Fruit fly (Drosophila melanogaster) whole organism, embryonic: ENCODE data around the gene CG31445.
A peak's percentile ranks its signal among the peaks of the same experiment; 100 is the strongest.

ENCODE experiments used
- Adf1 ChIP-seq: fragments of 200-800 bp; sonication (Bioruptor generic); IDR thresholded peaks from 2 replicates; pipeline ENCODE4 v1.3.6; 2022; ENCODE audit warnings: missing biosample characterization, missing genetic modification characterization
- Awh ChIP-seq: fragments of 200-800 bp; sonication (Bioruptor generic); IDR thresholded peaks from 2 replicates; pipeline ENCODE4, ENCODE4 v1.3.6; 2022; ENCODE audit warnings: missing biosample characterization, missing genetic modification characterization
- Bgb ChIP-seq: fragments of 200-800 bp; sonication (Bioruptor generic); IDR thresholded peaks from 2 replicates; pipeline ENCODE4 v1.3.6; 2022; ENCODE audit warnings: missing biosample characterization, missing genetic modification characterization; ENCODE audit not compliant: partially characterized antibody
- CG10979 ChIP-seq: fragments of 200-800 bp; sonication (Bioruptor generic); optimal IDR thresholded peaks from 2 replicates; lab custom pipeline; 2018; ENCODE audit warnings: missing biosample characterization, mild to moderate bottlenecking, missing genetic modification characterization, moderate library complexity
- CG12155 ChIP-seq: fragments of 200-800 bp; sonication (Bioruptor generic); optimal IDR thresholded peaks from 3 replicates; lab custom pipeline; 2016; ENCODE audit warnings: missing biosample characterization, missing genetic modification characterization
- CG12391 ChIP-seq: fragments of 200-800 bp; sonication (Bioruptor generic); optimal IDR thresholded peaks from 3 replicates; lab custom pipeline; 2018; ENCODE audit warnings: missing biosample characterization, mild to moderate bottlenecking, missing genetic modification characterization, moderate library complexity
- CG12744 ChIP-seq: fragments of 200-800 bp; sonication (Bioruptor generic); optimal IDR thresholded peaks from 2 replicates; lab custom pipeline; 2016; ENCODE audit warnings: missing biosample characterization, missing genetic modification characterization
- CG12769 ChIP-seq: fragments of 200-800 bp; sonication (Bioruptor generic); optimal IDR thresholded peaks from 2 replicates; lab custom pipeline; 2019; ENCODE audit warnings: missing biosample characterization, mild to moderate bottlenecking, missing genetic modification characterization, moderate library complexity
- CG13894 ChIP-seq: fragments of 200-800 bp; sonication (Bioruptor generic); optimal IDR thresholded peaks from 3 replicates; lab custom pipeline; 2018; ENCODE audit warnings: missing biosample characterization, mild to moderate bottlenecking, missing genetic modification characterization, moderate library complexity
- CG15514 ChIP-seq: fragments of 200-800 bp; sonication (Bioruptor generic); optimal IDR thresholded peaks from 3 replicates; lab custom pipeline; 2017; ENCODE audit warnings: missing biosample characterization, missing genetic modification characterization, mild to moderate bottlenecking, moderate library complexity, missing genetic modification reagents
- CG17186 ChIP-seq: fragments of 200-800 bp; sonication (Bioruptor generic); optimal IDR thresholded peaks from 3 replicates; lab custom pipeline; 2017; ENCODE audit warnings: missing biosample characterization, missing genetic modification reagents, missing genetic modification characterization
- CG17612 ChIP-seq: fragments of 200-800 bp; sonication (Bioruptor generic); IDR thresholded peaks from 2 replicates; pipeline ENCODE4 v1.3.6; 2022; ENCODE audit warnings: missing biosample characterization, missing genetic modification characterization
- CG18011 ChIP-seq: fragments of 200-800 bp; sonication (Bioruptor generic); optimal IDR thresholded peaks from 2 replicates; lab custom pipeline; 2017; ENCODE audit warnings: missing biosample characterization, missing genetic modification characterization, mild to moderate bottlenecking, moderate library complexity, missing genotype
- CG1832 ChIP-seq: fragments of 200-800 bp; sonication (Bioruptor generic); optimal IDR thresholded peaks from 2 replicates; lab custom pipeline; 2017; ENCODE audit warnings: missing biosample characterization, mild to moderate bottlenecking, missing genetic modification characterization, inconsistent platforms
- CG18476 ChIP-seq: fragments of 200-800 bp; sonication (Bioruptor generic); optimal IDR thresholded peaks from 2 replicates; lab custom pipeline; 2016; ENCODE audit warnings: missing biosample characterization, mild to moderate bottlenecking, missing genetic modification characterization
- CG18619 ChIP-seq: fragments of 200-800 bp; sonication (Bioruptor generic); optimal IDR thresholded peaks from 3 replicates; lab custom pipeline; 2017; ENCODE audit warnings: missing biosample characterization, mild to moderate bottlenecking, missing genetic modification characterization
- CG2875 ChIP-seq: fragments of 200-800 bp; sonication (Bioruptor generic); optimal IDR thresholded peaks from 2 replicates; lab custom pipeline; 2017; ENCODE audit warnings: missing biosample characterization, mild to moderate bottlenecking, missing genetic modification characterization, missing genetic modification reagents
- CG32532 ChIP-seq: fragments of 200-800 bp; sonication (Bioruptor generic); IDR thresholded peaks from 2 replicates; pipeline ENCODE4 v1.3.6; 2022; ENCODE audit warnings: missing biosample characterization, missing genetic modification characterization
- CG6175 ChIP-seq: fragments of 200-800 bp; sonication (Bioruptor generic); IDR thresholded peaks from 3 replicates; pipeline ENCODE4 v1.3.6; 2022; ENCODE audit warnings: missing biosample characterization, missing genetic modification characterization
- CG6854 ChIP-seq: fragments of 200-800 bp; sonication (Bioruptor generic); optimal IDR thresholded peaks from 3 replicates; lab custom pipeline; 2017; ENCODE audit warnings: missing biosample characterization, mild to moderate bottlenecking, missing genetic modification characterization
- CG7357 ChIP-seq: fragments of 200-800 bp; sonication (Bioruptor generic); IDR thresholded peaks from 3 replicates; pipeline ENCODE4 v1.3.6; 2022; ENCODE audit warnings: missing biosample characterization, missing genetic modification characterization
- CG7963 ChIP-seq: fragments of 200-800 bp; sonication (Bioruptor generic); IDR thresholded peaks from 3 replicates; pipeline ENCODE4 v1.3.6; 2022; ENCODE audit warnings: missing biosample characterization, missing genetic modification characterization; ENCODE audit not compliant: partially characterized antibody
- CG9437 ChIP-seq: fragments of 200-800 bp; sonication (Bioruptor generic); optimal IDR thresholded peaks from 2 replicates; lab custom pipeline; 2018; ENCODE audit warnings: missing biosample characterization, mild to moderate bottlenecking, missing genetic modification characterization
- CG9727 ChIP-seq: fragments of 200-800 bp; sonication (Bioruptor generic); optimal IDR thresholded peaks from 3 replicates; lab custom pipeline; 2017; ENCODE audit warnings: missing biosample characterization, mild to moderate bottlenecking, missing genetic modification characterization
- CHES-1-like ChIP-seq: fragments of 200-800 bp; sonication (Bioruptor generic); optimal IDR thresholded peaks from 2 replicates; lab custom pipeline; 2016; ENCODE audit warnings: missing biosample characterization, missing genetic modification characterization
- CrebB ChIP-seq: fragments of 200-800 bp; sonication (Bioruptor generic); optimal IDR thresholded peaks from 3 replicates; lab custom pipeline; 2018; ENCODE audit warnings: missing biosample characterization, mild to moderate bottlenecking, missing genetic modification characterization
- Dfd ChIP-seq, 2 experiments: fragments of >200 bp; optimal IDR thresholded peaks; 2 replicates each; lab custom pipeline; 2017; ENCODE audit warnings: missing biosample characterization in 2 of 2, missing genetic modification characterization in 2 of 2
- Doc2 ChIP-seq: fragments of 200-800 bp; sonication (Bioruptor generic); IDR thresholded peaks from 2 replicates; pipeline ENCODE4 v1.3.6; 2022; ENCODE audit warnings: missing biosample characterization, missing genetic modification characterization
- Gsc ChIP-seq: fragments of 200-800 bp; sonication (Bioruptor generic); IDR thresholded peaks from 2 replicates; pipeline ENCODE4 v1.3.6; 2022; ENCODE audit warnings: missing biosample characterization, missing genetic modification characterization
- Lhr ChIP-seq: fragments of 200-800 bp; sonication (Bioruptor generic); optimal IDR thresholded peaks from 3 replicates; lab custom pipeline; 2017; ENCODE audit warnings: mild to moderate bottlenecking, missing biosample characterization, missing genetic modification reagents, missing genetic modification characterization
- PHDP ChIP-seq: fragments of 200-800 bp; sonication (Bioruptor generic); optimal IDR thresholded peaks from 3 replicates; lab custom pipeline; 2018; ENCODE audit warnings: missing biosample characterization, mild to moderate bottlenecking, missing genetic modification characterization, moderate library complexity
- Sry-δ ChIP-seq: fragments of 200-800 bp; sonication (Bioruptor generic); optimal IDR thresholded peaks from 2 replicates; lab custom pipeline; 2016; ENCODE audit warnings: missing biosample characterization, missing genetic modification characterization
- Usf ChIP-seq: fragments of 200-800 bp; sonication (Bioruptor generic); optimal IDR thresholded peaks from 2 replicates; lab custom pipeline; 2017; ENCODE audit warnings: missing genotype, missing biosample characterization, missing genetic modification characterization
- YL-1 ChIP-seq: fragments of 200-800 bp; sonication (Bioruptor generic); optimal IDR thresholded peaks from 3 replicates; lab custom pipeline; 2017; ENCODE audit warnings: missing biosample characterization, mild to moderate bottlenecking, missing genetic modification characterization
- ab ChIP-seq: fragments of 200-800 bp; sonication (Bioruptor generic); optimal IDR thresholded peaks from 2 replicates; lab custom pipeline; 2016; ENCODE audit warnings: missing biosample characterization, missing genetic modification characterization
- ara ChIP-seq: fragments of 200-800 bp; sonication (Bioruptor generic); IDR thresholded peaks from 2 replicates; pipeline ENCODE4 v1.3.6; 2022; ENCODE audit warnings: missing biosample characterization, missing genetic modification characterization
- ash1 ChIP-seq: fragments of 200-800 bp; sonication (Bioruptor generic); optimal IDR thresholded peaks from 2 replicates; lab custom pipeline; 2018; ENCODE audit warnings: missing biosample characterization, mild to moderate bottlenecking, missing genetic modification characterization
- ci ChIP-seq: fragments of 200-800 bp; sonication (Bioruptor generic); IDR thresholded peaks from 3 replicates; pipeline ENCODE4 v1.3.6; 2022; ENCODE audit warnings: missing biosample characterization, missing genetic modification characterization
- danr ChIP-seq: fragments of 200-800 bp; sonication (Bioruptor generic); IDR thresholded peaks from 2 replicates; pipeline ENCODE4 v1.3.6; 2022; ENCODE audit warnings: missing biosample characterization, missing genetic modification characterization
- ems ChIP-seq: fragments of 200-800 bp; sonication (Bioruptor generic); optimal IDR thresholded peaks from 3 replicates; lab custom pipeline; 2016; ENCODE audit warnings: missing biosample characterization, missing genetic modification characterization
- esg ChIP-seq: fragments of 200-800 bp; sonication (Bioruptor generic); conservative IDR thresholded peaks from 2 replicates; pipeline ENCODE4 v1.3.6; 2022; ENCODE audit warnings: missing biosample characterization, missing genetic modification characterization
- jumu ChIP-seq: fragments of 200-800 bp; sonication (Bioruptor generic); optimal IDR thresholded peaks from 3 replicates; lab custom pipeline; 2016; ENCODE audit warnings: missing biosample characterization, missing genetic modification characterization
- nom ChIP-seq: fragments of 200-800 bp; sonication (Bioruptor generic); optimal IDR thresholded peaks from 2 replicates; lab custom pipeline; 2017; ENCODE audit warnings: missing biosample characterization, missing genetic modification characterization, mild to moderate bottlenecking, moderate library complexity, missing genetic modification reagents
- pho ChIP-seq: fragments of 200-800 bp; sonication (Bioruptor generic); optimal IDR thresholded peaks from 2 replicates; lab custom pipeline; 2016; ENCODE audit warnings: missing biosample characterization, missing genetic modification characterization
- rib ChIP-seq: fragments of 200-800 bp; sonication (Bioruptor generic); IDR thresholded peaks from 2 replicates; pipeline ENCODE4 v1.3.6; 2022; ENCODE audit warnings: missing biosample characterization, missing genetic modification characterization
- row ChIP-seq: fragments of 200-800 bp; sonication (Bioruptor generic); IDR thresholded peaks from 3 replicates; pipeline ENCODE4 v1.3.6; 2022; ENCODE audit warnings: missing biosample characterization, missing genetic modification characterization
- ssp ChIP-seq: fragments of 200-800 bp; sonication (Bioruptor generic); IDR thresholded peaks from 2 replicates; pipeline ENCODE4 v1.3.6; 2022; ENCODE audit warnings: missing biosample characterization, missing genetic modification characterization
- vvl ChIP-seq: fragments of 200-800 bp; sonication (Bioruptor generic); IDR thresholded peaks from 2 replicates; pipeline ENCODE4 v1.3.6; 2022; ENCODE audit warnings: missing biosample characterization, missing genetic modification characterization

CG31445 gene

DNA sequence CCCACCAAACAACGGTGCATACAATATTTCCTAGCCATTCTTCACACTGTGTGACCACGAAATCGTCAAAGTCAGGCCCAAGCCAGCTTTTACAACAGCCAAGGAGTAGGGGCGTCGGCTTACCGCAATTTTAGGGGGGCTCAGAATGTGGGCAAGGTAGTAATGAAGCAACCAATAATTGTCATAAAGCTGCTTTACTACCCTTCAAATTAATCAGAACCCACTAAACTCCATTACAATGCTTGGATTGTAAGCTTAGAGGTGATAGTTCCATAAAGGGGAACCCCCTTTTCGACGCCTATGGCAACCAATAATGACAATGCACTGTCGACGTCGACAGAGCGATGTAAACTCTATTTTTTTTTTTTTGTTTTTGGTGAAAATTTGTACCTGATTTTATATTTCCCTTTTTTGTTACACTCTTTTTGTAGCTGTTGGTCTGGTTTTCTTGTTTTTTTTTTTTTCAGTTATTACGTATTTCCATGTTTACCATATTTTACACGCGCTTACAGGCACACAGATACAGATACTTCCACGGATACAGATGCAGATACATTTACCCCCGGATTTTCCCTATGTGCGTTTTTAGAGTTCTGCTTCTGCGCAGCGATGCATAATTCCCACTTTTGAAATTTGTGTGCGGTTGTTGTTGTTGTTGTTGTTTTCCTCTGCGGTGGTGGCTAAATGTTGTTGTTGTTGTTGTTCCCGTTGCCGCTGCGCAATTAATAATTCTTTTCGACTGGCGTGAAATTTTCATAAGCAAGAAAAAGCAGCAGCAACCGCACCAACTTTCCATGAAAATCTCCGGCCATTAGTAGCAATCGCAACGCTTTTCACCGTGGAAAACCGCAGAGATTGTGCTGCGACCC lies 39.8 kb downstream of the CG31445 start (continued):
- TF ChIP-seq ssp (GFP tag; lab: Robert Waterston, UW), result peak; percentile 69
- TF ChIP-seq row (GFP tag; lab: Robert Waterston, UW), result peak; percentile 80
- TF ChIP-seq CG12769 (tag; lab: Kevin White, UChicago), result peak; percentile 71
- no peak for TF ChIP-seq CG13894 (tag; lab: Kevin White, UChicago)
- TF ChIP-seq Doc2, result peak; percentile 51; the same call in 1 of the 2 replicates
- TF ChIP-seq pho (GFP tag; lab: Kevin White, UChicago), result peak; percentile 9
- peak; percentile 39 for TF ChIP-seq Usf (GFP tag; lab: Kevin White, UChicago)
- peak; percentile 81 for TF ChIP-seq CG2875
- no peak for TF ChIP-seq ash1 (GFP tag; lab: Kevin White, UChicago)
- TF ChIP-seq CG17186, result peak; percentile 47
- TF ChIP-seq PHDP (tag; lab: Kevin White, UChicago), result peak; percentile 73
- no peak for TF ChIP-seq CG18011 (GFP tag; lab: Kevin White, UChicago)
- peak; percentile 20 for TF ChIP-seq nom (GFP tag; lab: Kevin White, UChicago)
- TF ChIP-seq YL-1 (GFP tag; lab: Kevin White, UChicago), result no peak
- TF ChIP-seq danr (GFP tag; lab: Robert Waterston, UW), result peak; percentile 56
- TF ChIP-seq vvl (GFP tag; lab: Robert Waterston, UW), result peak; percentile 88
- TF ChIP-seq CG18476 (GFP tag; lab: Kevin White, UChicago), result peak; percentile 60
- TF ChIP-seq CG7357 (GFP tag; lab: Robert Waterston, UW), result peak; percentile 64; the same call in 2 of the 3 replicates
- peak; percentile 58 for TF ChIP-seq CG9437 (GFP tag; lab: Kevin White, UChicago)
- TF ChIP-seq CHES-1-like (GFP tag; lab: Kevin White, UChicago), result peak; percentile 42
- peak; percentile 73 for TF ChIP-seq esg (GFP tag; lab: Robert Waterston, UW)
- peak; percentile 30 for TF ChIP-seq Sry-δ (GFP tag; lab: Kevin White, UChicago)
- TF ChIP-seq CG6175 (GFP tag; lab: Robert Waterston, UW), result no peak
- TF ChIP-seq CG1832 (GFP tag; lab: Kevin White, UChicago), result no peak
- peak; percentile 28 for TF ChIP-seq CG6854 (GFP tag; lab: Kevin White, UChicago)
- peak; percentile 71; the same call in 1 of the 2 replicates for TF ChIP-seq Awh (GFP tag; lab: Robert Waterston, UW)
- peak; percentile 51 for TF ChIP-seq CG18619 (GFP tag; lab: Kevin White, UChicago)
- no peak for TF ChIP-seq rib (GFP tag; lab: Robert Waterston, UW)
- peak; percentile 77 for TF ChIP-seq CG12391 (tag; lab: Kevin White, UChicago)
- peak; percentile 74 for TF ChIP-seq jumu (GFP tag; lab: Kevin White, UChicago)
- peak; percentile 23; the same call in 1 of the 2 replicates for TF ChIP-seq CG17612 (GFP tag; lab: Robert Waterston, UW)
- no peak; the same call in 1 of the 2 replicates for TF ChIP-seq Adf1
- peak; percentile 92 for TF ChIP-seq ci (GFP tag; lab: Robert Waterston, UW)
- TF ChIP-seq Dfd (GFP tag; optimal IDR thresholded peaks at IDR 0.05; lab: Kevin White, UChicago), result no peak
- TF ChIP-seq Lhr (GFP tag; lab: Kevin White, UChicago), result peak; percentile 56
- TF ChIP-seq CG10979 (tag; lab: Kevin White, UChicago), result peak; percentile 89
- TF ChIP-seq ara (GFP tag; lab: Robert Waterston, UW), result peak; percentile 85
- peak; percentile 62 for TF ChIP-seq CG9727 (GFP tag; lab: Kevin White, UChicago)
- TF ChIP-seq CG32532 (GFP tag; lab: Robert Waterston, UW), result peak; percentile 46; the same call in 1 of the 2 replicates
- peak; percentile 54 for TF ChIP-seq CG12155
- TF ChIP-seq CrebB (tag; lab: Kevin White, UChicago), result peak; percentile 38
- TF ChIP-seq Bgb (GFP tag; lab: Robert Waterston, UW), result no peak
- peak; percentile 36 for TF ChIP-seq ems (GFP tag; lab: Kevin White, UChicago)
- no peak for TF ChIP-seq CG12744 (GFP tag; lab: Kevin White, UChicago)
- peak; percentile 60; the same call in 1 of the 2 replicates for TF ChIP-seq Gsc
- TF ChIP-seq ab (GFP tag; lab: Kevin White, UChicago), result no peak
- no peak for TF ChIP-seq CG7963 (GFP tag; lab: Robert Waterston, UW)
- TF ChIP-seq CG15514 (GFP tag; lab: Kevin White, UChicago), result peak; percentile 31
